Fruit fly (Drosophila melanogaster): Measurements from ENCODE around the gene CG33303.

CG33303 gene

dm6 chr2L:10413251-10414127, 37.9 kb upstream of the CG33303 start, which contains the start of the genes CG5355 and Klp31E (continued):
- peak in 1 of 2 experiments; percentile 40 for TF ChIP-seq Hr51 (GFP tag; optimal IDR thresholded peaks at IDR 0.05)
- TF ChIP-seq CG1024 (GFP tag; IDR thresholded peaks at IDR 0.05): 0 out of 2 replicates have a peak, but pooled peaks have one; percentile 27
- peak; percentile 68; the same call in 1 of the 2 replicates for TF ChIP-seq NFAT (GFP tag; IDR thresholded peaks at IDR 0.05)
- TF ChIP-seq z (GFP tag; IDR thresholded peaks at IDR 0.05): no peak
- TF ChIP-seq disco-r (GFP tag; optimal IDR thresholded peaks at IDR 0.05): peak; percentile 5
- TF ChIP-seq CG16779 (GFP tag; IDR thresholded peaks at IDR 0.05): no peak
- TF ChIP-seq CG18262 (tag; optimal IDR thresholded peaks at IDR 0.05): peak; percentile 86
- peak; percentile 72 for TF ChIP-seq ara (GFP tag; IDR thresholded peaks at IDR 0.05)
- no peak for TF ChIP-seq Hr78 (GFP tag; optimal IDR thresholded peaks at IDR 0.05)
- TF ChIP-seq pita (GFP tag; optimal IDR thresholded peaks at IDR 0.05): no peak
- no peak for TF ChIP-seq bowl (GFP tag; IDR thresholded peaks at IDR 0.05)
- peak; percentile 81 for TF ChIP-seq CG2116 (GFP tag; optimal IDR thresholded peaks at IDR 0.05)
- TF ChIP-seq Jarid2 (GFP tag; optimal IDR thresholded peaks at IDR 0.05): no peak
- peak; percentile 65 for TF ChIP-seq vnd (GFP tag; IDR thresholded peaks at IDR 0.05; ENCODE audit: partially characterized antibody)
- TF ChIP-seq CG6272 (GFP tag; IDR thresholded peaks at IDR 0.05): no peak; the same call in none of the 2 replicates
- no peak for TF ChIP-seq GATAe (GFP tag; conservative IDR thresholded peaks at IDR 0.05)
- TF ChIP-seq trh (GFP tag; optimal IDR thresholded peaks at IDR 0.05): peak; percentile 13
- TF ChIP-seq gcm (GFP tag; optimal IDR thresholded peaks at IDR 0.05): peak; percentile 45
- peak; percentile 79 for TF ChIP-seq CG15269 (tag; optimal IDR thresholded peaks at IDR 0.05)
- peak; percentile 46 for TF ChIP-seq Dip3 (GFP tag; optimal IDR thresholded peaks at IDR 0.05)
- TF ChIP-seq Myb (GFP tag; optimal IDR thresholded peaks at IDR 0.05): peak; percentile 11
- TF ChIP-seq trem (tag; optimal IDR thresholded peaks at IDR 0.05): peak; percentile 39
- peak; percentile 9 for TF ChIP-seq MTF-1 (GFP tag; optimal IDR thresholded peaks at IDR 0.05; ENCODE audit: borderline replicate concordance)
- peak; percentile 27 for TF ChIP-seq Spps (tag; optimal IDR thresholded peaks at IDR 0.05)
- no peak for TF ChIP-seq nau (GFP tag; optimal IDR thresholded peaks at IDR 0.05)
- TF ChIP-seq CoRest (tag; optimal IDR thresholded peaks at IDR 0.05): peak; percentile 89
- TF ChIP-seq CG11093 (GFP tag; IDR thresholded peaks at IDR 0.05): no peak
- TF ChIP-seq dimm (GFP tag; IDR thresholded peaks at IDR 0.05): no peak
- no peak for TF ChIP-seq tio (GFP tag; optimal IDR thresholded peaks at IDR 0.05)
- 0 out of 2 replicates have a peak, but pooled peaks have one; percentile 16 for TF ChIP-seq al (GFP tag; IDR thresholded peaks at IDR 0.05)
- peak; percentile 72 for TF ChIP-seq bcd (GFP tag; optimal IDR thresholded peaks at IDR 0.05)
- no peak for TF ChIP-seq schlank (tag; optimal IDR thresholded peaks at IDR 0.05)
- no peak for TF ChIP-seq CG10321 (GFP tag; IDR thresholded peaks at IDR 0.05)
- peak; percentile 31 for TF ChIP-seq H2.0 (GFP tag; IDR thresholded peaks at IDR 0.05)
- TF ChIP-seq so (GFP tag; IDR thresholded peaks at IDR 0.05): peak; percentile 70; the same call in 1 of the 3 replicates
- TF ChIP-seq CG9437 (GFP tag; optimal IDR thresholded peaks at IDR 0.05): peak; percentile 78
- peak; percentile 32 for TF ChIP-seq en (GFP tag; optimal IDR thresholded peaks at IDR 0.05)
- peak; percentile 65 for TF ChIP-seq tap (tag; optimal IDR thresholded peaks at IDR 0.05)
- peak; percentile 48 for TF ChIP-seq unpg (GFP tag; optimal IDR thresholded peaks at IDR 0.05)
- TF ChIP-seq zfh2 (GFP tag; optimal IDR thresholded peaks at IDR 0.05): peak; percentile 56
- peak; percentile 56 for TF ChIP-seq HmgD (GFP tag; optimal IDR thresholded peaks at IDR 0.05)
- peak; percentile 49 for TF ChIP-seq cato (GFP tag; optimal IDR thresholded peaks at IDR 0.05; ENCODE audit: borderline replicate concordance)
- no peak for TF ChIP-seq CG17186 (GFP tag; optimal IDR thresholded peaks at IDR 0.05)
- peak; percentile 20 for TF ChIP-seq NK7.1 (GFP tag; optimal IDR thresholded peaks at IDR 0.05)
- no peak for TF ChIP-seq btn (GFP tag; optimal IDR thresholded peaks at IDR 0.05)
- TF ChIP-seq CG1792 (GFP tag; optimal IDR thresholded peaks at IDR 0.05): peak; percentile 42
- peak; percentile 79 for TF ChIP-seq grau (tag; optimal IDR thresholded peaks at IDR 0.05)
- peak; percentile 63 for TF ChIP-seq Bgb (GFP tag; IDR thresholded peaks at IDR 0.05; ENCODE audit: partially characterized antibody)

All from whole organism, embryonic.